Worm (Caenorhabditis elegans) whole organism, L4 larva: ENCODE data around the gene ndub-5.

ENCODE experiments used
- F10B5.3 ChIP-seq: sonication (generic microtip); optimal IDR thresholded peaks from 2 replicates; lab custom pipeline; 2016; ENCODE audit warnings: mild to moderate bottlenecking, missing genetic modification characterization, missing compliant biosample characterization
- F49E8.2 ChIP-seq: sonication (generic microtip); optimal IDR thresholded peaks from 2 replicates; lab custom pipeline; 2016; ENCODE audit warnings: missing compliant biosample characterization, mild to moderate bottlenecking, missing genetic modification characterization, borderline replicate concordance
- T20F7.1 ChIP-seq: fragments of 200-800 bp; sonication (Bioruptor generic); optimal IDR thresholded peaks from 2 replicates; lab custom pipeline; 2018; ENCODE audit warnings: mild to moderate bottlenecking, missing genetic modification characterization, missing compliant biosample characterization
- T26A8.4 ChIP-seq: fragments of 200-800 bp; sonication (Bioruptor generic); IDR thresholded peaks from 2 replicates; pipeline ENCODE4 v1.3.6; 2022; ENCODE audit warnings: missing genetic modification characterization, missing compliant biosample characterization
- Y105C5A.15 ChIP-seq: fragments of 200-800 bp; sonication (Bioruptor generic); IDR thresholded peaks from 2 replicates; pipeline ENCODE4 v1.3.6; 2022; ENCODE audit warnings: missing genetic modification characterization, missing compliant biosample characterization
- Y5F2A.4 ChIP-seq: fragments of 200-800 bp; sonication (Bioruptor generic); optimal IDR thresholded peaks from 2 replicates; lab custom pipeline; 2018; ENCODE audit warnings: mild to moderate bottlenecking, missing genetic modification characterization, missing compliant biosample characterization
- ama-1 ChIP-seq: fragments of 150-350 bp; optimal IDR thresholded peaks from 2 replicates; lab custom pipeline; 2014; ENCODE audit warnings: inconsistent platforms, mixed read lengths
- arid-1 ChIP-seq: fragments of 200-800 bp; sonication (Bioruptor generic); conservative IDR thresholded peaks from 2 replicates; pipeline ENCODE4 v1.3.6; 2022; ENCODE audit warnings: missing genetic modification reagents, missing genetic modification characterization, missing compliant biosample characterization
- ceh-32 ChIP-seq: sonication (generic microtip); optimal IDR thresholded peaks from 2 replicates; lab custom pipeline; 2016; ENCODE audit warnings: mild to moderate bottlenecking, missing genetic modification characterization, missing compliant biosample characterization; ENCODE audit not compliant: poor library complexity
- ceh-44 ChIP-seq: fragments of 200-800 bp; sonication (Bioruptor generic); IDR thresholded peaks from 2 replicates; pipeline ENCODE4 v1.3.6; 2022; ENCODE audit warnings: missing genetic modification reagents, missing genetic modification characterization, missing compliant biosample characterization
- ceh-82 ChIP-seq: sonication (generic microtip); optimal IDR thresholded peaks from 2 replicates; lab custom pipeline; 2017; ENCODE audit warnings: missing biosample characterization, missing genetic modification characterization
- daf-16 ChIP-seq, 3 experiments: sonication (generic microtip); optimal IDR thresholded peaks; 2 replicates each; lab custom pipeline; 2016 to 2017; ENCODE audit warnings: missing genetic modification characterization in 3 of 3, missing genetic modification reagents in 3 of 3, mild to moderate bottlenecking in 2 of 3, missing compliant biosample characterization in 2 of 3, missing biosample characterization in 1 of 3, moderate library complexity in 1 of 3
- dmd-8 ChIP-seq: fragments of 200-800 bp; sonication (Bioruptor generic); IDR thresholded peaks from 2 replicates; pipeline ENCODE4 v1.3.6; 2022; ENCODE audit warnings: missing genetic modification characterization, missing compliant biosample characterization
- dpl-1 ChIP-seq: fragments of 150-350 bp; optimal IDR thresholded peaks from 2 replicates; lab custom pipeline; 2014; ENCODE audit warnings: missing biosample characterization, missing genetic modification reagents, missing genetic modification characterization
- duxl-1 ChIP-seq: sonication (generic microtip); optimal IDR thresholded peaks from 2 replicates; lab custom pipeline; 2016; ENCODE audit warnings: mild to moderate bottlenecking, missing genetic modification characterization, moderate library complexity, missing compliant biosample characterization; ENCODE audit not compliant: poor library complexity
- egl-43 ChIP-seq: fragments of 200-800 bp; sonication (Bioruptor generic); IDR thresholded peaks from 2 replicates; pipeline ENCODE4 v1.3.6; 2022; ENCODE audit warnings: missing genetic modification reagents, missing genetic modification characterization, missing compliant biosample characterization
- fkh-10 ChIP-seq: fragments of 150-350 bp; optimal IDR thresholded peaks from 2 replicates; lab custom pipeline; 2014; ENCODE audit warnings: missing biosample characterization, missing genetic modification reagents, missing genetic modification characterization
- hif-1 ChIP-seq, 2 experiments: sonication (generic microtip); optimal IDR thresholded peaks; 2 replicates each; lab custom pipeline; 2016 to 2017; ENCODE audit warnings: missing compliant biosample characterization in 2 of 2, missing genetic modification characterization in 2 of 2, missing genetic modification reagents in 2 of 2, missing genotype in 2 of 2, mild to moderate bottlenecking in 1 of 2
- hlh-30 ChIP-seq: sonication (generic microtip); optimal IDR thresholded peaks from 2 replicates; lab custom pipeline; 2017; ENCODE audit warnings: antibody characterized with exemption, mild to moderate bottlenecking, missing genetic modification characterization, missing compliant biosample characterization; ENCODE audit not compliant: insufficient read depth
- jun-1 ChIP-seq: fragments of 150-350 bp; optimal IDR thresholded peaks from 2 replicates; lab custom pipeline; 2014; ENCODE audit warnings: missing biosample characterization, missing genetic modification reagents, missing genetic modification characterization
- lin-1 ChIP-seq: fragments of 200-800 bp; sonication (Bioruptor generic); IDR thresholded peaks from 2 replicates; pipeline ENCODE4 v1.3.6; 2022; ENCODE audit warnings: missing genetic modification reagents, missing genetic modification characterization, missing compliant biosample characterization
- lin-13 ChIP-seq: fragments of 150-350 bp; optimal IDR thresholded peaks from 2 replicates; lab custom pipeline; 2014; ENCODE audit warnings: missing biosample characterization, missing genetic modification reagents, missing genetic modification characterization
- lin-15B ChIP-seq: fragments of 150-350 bp; sonication (generic microtip); optimal IDR thresholded peaks from 3 replicates; lab custom pipeline; 2014; ENCODE audit warnings: missing biosample characterization, missing genetic modification characterization
- lin-38 ChIP-seq: fragments of 200-800 bp; sonication (Bioruptor generic); IDR thresholded peaks from 2 replicates; pipeline ENCODE4 v1.3.6; 2022; ENCODE audit warnings: missing genetic modification reagents, missing genetic modification characterization, missing compliant biosample characterization
- lir-3 ChIP-seq: sonication (generic microtip); optimal IDR thresholded peaks from 2 replicates; lab custom pipeline; 2016; ENCODE audit warnings: mild to moderate bottlenecking, missing genetic modification characterization, missing compliant biosample characterization
- lsy-2 ChIP-seq, 2 experiments: fragments of 150-350 bp in 1 of 2; sonication (generic microtip) in 1 of 2; optimal IDR thresholded peaks; 2 replicates each; lab custom pipeline; 2014 to 2017; ENCODE audit warnings: missing biosample characterization in 2 of 2, missing genetic modification characterization in 2 of 2
- mep-1 ChIP-seq: fragments of 150-350 bp; sonication (generic microtip); optimal IDR thresholded peaks from 3 replicates; lab custom pipeline; 2014; ENCODE audit warnings: missing biosample characterization, missing genetic modification characterization
- mxl-2 ChIP-seq: fragments of 200-800 bp; sonication (Bioruptor generic); conservative IDR thresholded peaks from 2 replicates; pipeline ENCODE4 v1.3.6; 2022; ENCODE audit warnings: missing genetic modification reagents, missing genetic modification characterization, missing compliant biosample characterization
- nhr-111 ChIP-seq: fragments of 200-800 bp; sonication (Bioruptor generic); optimal IDR thresholded peaks from 2 replicates; lab custom pipeline; 2018; ENCODE audit warnings: mild to moderate bottlenecking, missing genetic modification characterization, missing compliant biosample characterization
- nhr-28 ChIP-seq: fragments of 150-350 bp; optimal IDR thresholded peaks from 2 replicates; lab custom pipeline; 2014; ENCODE audit warnings: missing biosample characterization, missing genetic modification characterization
- nhr-41 ChIP-seq: fragments of 200-800 bp; sonication (Bioruptor generic); IDR thresholded peaks from 2 replicates; pipeline ENCODE4 v1.3.6; 2022; ENCODE audit warnings: missing genetic modification reagents, missing genetic modification characterization, missing compliant biosample characterization
- nhr-42 ChIP-seq: fragments of 200-800 bp; sonication (Bioruptor generic); IDR thresholded peaks from 2 replicates; pipeline ENCODE4 v1.3.6; 2022; ENCODE audit warnings: missing genetic modification characterization, missing compliant biosample characterization
- nhr-6 ChIP-seq: fragments of 150-350 bp; optimal IDR thresholded peaks from 2 replicates; lab custom pipeline; 2014; ENCODE audit warnings: missing biosample characterization, missing genetic modification characterization
- nhr-76 ChIP-seq: fragments of 150-350 bp; optimal IDR thresholded peaks from 2 replicates; lab custom pipeline; 2014; ENCODE audit warnings: missing biosample characterization, missing genetic modification characterization
- pha-4 ChIP-seq, 2 experiments: fragments of 150-350 bp in 1 of 2; fragments of 200-800 bp in 1 of 2; sonication (Bioruptor generic) in 1 of 2; IDR thresholded peaks in 1 of 2; optimal IDR thresholded peaks in 1 of 2; 2 replicates each; pipeline versions ENCODE4 v1.3.6 to Lab custom; 2014 to 2022; ENCODE audit warnings: missing genetic modification characterization in 2 of 2, missing genetic modification reagents in 2 of 2, missing biosample characterization in 1 of 2, missing compliant biosample characterization in 1 of 2
- pqm-1 ChIP-seq: sonication (generic microtip); optimal IDR thresholded peaks from 2 replicates; lab custom pipeline; 2017; ENCODE audit warnings: missing biosample characterization, missing genetic modification characterization
- saeg-2 ChIP-seq: fragments of 200-800 bp; sonication (Bioruptor generic); IDR thresholded peaks from 2 replicates; pipeline ENCODE4 v1.3.6; 2022; ENCODE audit warnings: missing genetic modification reagents, missing genetic modification characterization, missing compliant biosample characterization
- sdz-12 ChIP-seq: fragments of 200-800 bp; sonication (Bioruptor generic); optimal IDR thresholded peaks from 2 replicates; lab custom pipeline; 2018; ENCODE audit warnings: mild to moderate bottlenecking, missing genetic modification characterization, missing compliant biosample characterization
- snpc-4 ChIP-seq: fragments of 150-350 bp; optimal IDR thresholded peaks from 2 replicates; lab custom pipeline; 2014; ENCODE audit warnings: missing biosample characterization, missing genetic modification characterization
- spr-3 ChIP-seq: fragments of 200-800 bp; sonication (Bioruptor generic); optimal IDR thresholded peaks from 2 replicates; lab custom pipeline; 2018; ENCODE audit warnings: mild to moderate bottlenecking, missing genetic modification characterization, missing compliant biosample characterization
- tra-1 ChIP-seq: fragments of 200-800 bp; sonication (Bioruptor generic); IDR thresholded peaks from 2 replicates; pipeline ENCODE4 v1.3.6; 2022; ENCODE audit warnings: missing genetic modification reagents, missing genetic modification characterization, missing compliant biosample characterization
- unc-39 ChIP-seq: sonication (generic microtip); optimal IDR thresholded peaks from 2 replicates; lab custom pipeline; 2017; ENCODE audit warnings: missing biosample characterization, missing genetic modification characterization
- unc-62 ChIP-seq, 3 experiments: fragments of 150-350 bp in 1 of 3; sonication (generic microtip); optimal IDR thresholded peaks in 2 of 3; peaks in 1 of 3; 1 replicate in 1 of 3; 2 replicates in 2 of 3; lab custom pipeline; 2014 to 2017; ENCODE audit warnings: missing biosample characterization in 3 of 3, missing genetic modification characterization in 3 of 3, missing genetic modification reagents in 3 of 3, missing genotype in 1 of 3
- zip-11 ChIP-seq: fragments of 200-800 bp; sonication (Bioruptor generic); IDR thresholded peaks from 2 replicates; pipeline ENCODE4 v1.3.6; 2022; ENCODE audit warnings: missing genetic modification characterization, missing compliant biosample characterization
- zip-2 ChIP-seq: fragments of 150-350 bp; optimal IDR thresholded peaks from 2 replicates; lab custom pipeline; 2014; ENCODE audit warnings: missing biosample characterization, missing genetic modification characterization

ndub-5 gene

ce11 chrII:5701485-5701884 is 10.3 kb upstream of the ndub-5 start (continued):
- TF ChIP-seq hif-1 (tag; optimal IDR thresholded peaks at IDR 0.05; lab: Kevin White, UChicago) (no peak), lin-15B (peak; percentile 19), snpc-4 (peak; percentile 94), ama-1 (lab: Kevin White, UChicago) (peak; percentile 95), lir-3 (no peak), lin-38 (GFP tag; lab: Robert Waterston, UW) (peak; percentile 57), Y5F2A.4 (GFP tag; lab: Kevin White, UChicago) (no peak), nhr-42 (GFP tag; lab: Robert Waterston, UW) (no peak), duxl-1 (tag; lab: Kevin White, UChicago) (peak; percentile 76), mxl-2 (GFP tag; lab: Robert Waterston, UW) (no peak), zip-11 (GFP tag; lab: Robert Waterston, UW) (no peak), saeg-2 (GFP tag; lab: Robert Waterston, UW) (no peak), jun-1 (tag; lab: Kevin White, UChicago) (peak; percentile 30), zip-2 (tag; lab: Kevin White, UChicago) (no peak), ceh-44 (GFP tag; lab: Robert Waterston, UW) (peak; percentile 93), fkh-10 (no peak), tra-1 (no peak), T26A8.4 (GFP tag; lab: Robert Waterston, UW) (peak; percentile 78), dpl-1 (GFP tag; lab: Kevin White, UChicago) (peak; percentile 31), arid-1 (GFP tag; lab: Robert Waterston, UW) (peak; percentile 10; the same call in 1 of the 2 replicates), daf-16 (GFP tag; optimal IDR thresholded peaks at IDR 0.05; lab: Kevin White, UChicago) (no peak), daf-16 (tag; optimal IDR thresholded peaks at IDR 0.05; lab: Kevin White, UChicago) (peak; percentile 60), F49E8.2 (tag; lab: Kevin White, UChicago) (peak; percentile 21), lsy-2 (tag; optimal IDR thresholded peaks at IDR 0.05; lab: Kevin White, UChicago) (peak in 1 of 2 experiments; percentile 76), nhr-6 (tag; lab: Kevin White, UChicago) (peak; percentile 46), nhr-111 (GFP tag; lab: Kevin White, UChicago) (peak; percentile 39), unc-62 (GFP tag; optimal IDR thresholded peaks at IDR 0.05 in 1 of 2; lab: Kevin White, UChicago) (peak in 1 of 2 experiments; percentile 59), unc-62 (tag; optimal IDR thresholded peaks at IDR 0.05; lab: Kevin White, UChicago) (no peak), lin-13 (GFP tag; lab: Kevin White, UChicago) (no peak), dmd-8 (GFP tag; lab: Robert Waterston, UW) (no peak)
- TF ChIP-seq, all 104 proteins: peak for 37

ce11 chrII:5698869-5699268 is 7.7 kb upstream of the ndub-5 start, which contains the start of the genes C25H3.10 and C25H3.1:
TSS of gene C25H3.10 (minus strand) at chrII:5698969.
TSS of gene C25H3.1 (plus strand) at chrII:5699071.
- TF ChIP-seq hlh-30 (tag; lab: Kevin White, UChicago), result peak; percentile 19
- TF ChIP-seq sdz-12 (GFP tag; lab: Kevin White, UChicago), result no peak
- TF ChIP-seq egl-43 (GFP tag; lab: Robert Waterston, UW), result no peak
- peak; percentile 12 for TF ChIP-seq nhr-28

- TF ChIP-seq dmd-8 (GFP tag; lab: Robert Waterston, UW) (no peak), spr-3 (GFP tag; lab: Kevin White, UChicago) (no peak), lir-3 (no peak), pha-4 (GFP tag; IDR thresholded peaks at IDR 0.05; lab: Robert Waterston, UW) (no peak), pha-4 (tag; optimal IDR thresholded peaks at IDR 0.05; lab: Kevin White, UChicago) (no peak), nhr-41 (GFP tag; lab: Robert Waterston, UW) (no peak), Y105C5A.15 (GFP tag; lab: Robert Waterston, UW) (no peak), pqm-1 (no peak), ceh-82 (tag; lab: Kevin White, UChicago) (no peak), unc-39 (tag; lab: Kevin White, UChicago) (no peak), ceh-32 (tag; lab: Kevin White, UChicago) (no peak), F10B5.3 (tag; lab: Kevin White, UChicago) (no peak), tra-1 (no peak), mep-1 (tag; lab: Kevin White, UChicago) (peak; percentile 7), T20F7.1 (GFP tag; lab: Kevin White, UChicago) (no peak), duxl-1 (tag; lab: Kevin White, UChicago) (no peak), lin-1 (no peak), arid-1 (GFP tag; lab: Robert Waterston, UW) (no peak), ceh-44 (GFP tag; lab: Robert Waterston, UW) (no peak), nhr-76 (tag; lab: Kevin White, UChicago) (no peak), sdz-12 (GFP tag; lab: Kevin White, UChicago) (no peak), zip-11 (GFP tag; lab: Robert Waterston, UW) (no peak), zip-2 (tag; lab: Kevin White, UChicago) (no peak), nhr-6 (tag; lab: Kevin White, UChicago) (peak; percentile 30)
Observed at ce11 chrII:5698254-5698653, 7.1 kb upstream of the ndub-5 start.
